Worm (Caenorhabditis elegans) whole organism, L4 larva: ENCODE data around the gene pcrg-1.

Experiments used
- F26F4.8 ChIP-seq: fragments of 200-800 bp; sonication (Bioruptor generic); conservative IDR thresholded peaks from 2 replicates; pipeline ENCODE4 v1.3.6; 2022; ENCODE audit warnings: missing genetic modification characterization, missing compliant biosample characterization
- F37D6.2 ChIP-seq: sonication (generic microtip); optimal IDR thresholded peaks from 2 replicates; lab custom pipeline; 2016; ENCODE audit warnings: mild to moderate bottlenecking, missing genetic modification characterization, missing compliant biosample characterization
- F49E8.2 ChIP-seq: sonication (generic microtip); optimal IDR thresholded peaks from 2 replicates; lab custom pipeline; 2016; ENCODE audit warnings: missing compliant biosample characterization, mild to moderate bottlenecking, missing genetic modification characterization, borderline replicate concordance
- T20F7.1 ChIP-seq: fragments of 200-800 bp; sonication (Bioruptor generic); optimal IDR thresholded peaks from 2 replicates; lab custom pipeline; 2018; ENCODE audit warnings: mild to moderate bottlenecking, missing genetic modification characterization, missing compliant biosample characterization
- Y105C5A.15 ChIP-seq: fragments of 200-800 bp; sonication (Bioruptor generic); IDR thresholded peaks from 2 replicates; pipeline ENCODE4 v1.3.6; 2022; ENCODE audit warnings: missing genetic modification characterization, missing compliant biosample characterization
- Y48G9A.11 ChIP-seq: fragments of 200-800 bp; sonication (Bioruptor generic); IDR thresholded peaks from 2 replicates; pipeline ENCODE4 v1.3.6; 2022; ENCODE audit warnings: missing genetic modification reagents, missing genetic modification characterization, missing compliant biosample characterization
- ZK546.5 ChIP-seq, 2 experiments: sonication (generic microtip); optimal IDR thresholded peaks; 2 replicates each; lab custom pipeline; 2017; ENCODE audit warnings: missing biosample characterization in 2 of 2, missing genetic modification characterization in 2 of 2
- ceh-20 ChIP-seq: fragments of 200-800 bp; sonication (Bioruptor generic); IDR thresholded peaks from 2 replicates; pipeline ENCODE4 v1.3.6; 2022; ENCODE audit warnings: missing genetic modification reagents, missing genetic modification characterization, missing compliant biosample characterization
- ceh-44 ChIP-seq: fragments of 200-800 bp; sonication (Bioruptor generic); IDR thresholded peaks from 2 replicates; pipeline ENCODE4 v1.3.6; 2022; ENCODE audit warnings: missing genetic modification reagents, missing genetic modification characterization, missing compliant biosample characterization
- ceh-62 ChIP-seq: sonication (generic microtip); optimal IDR thresholded peaks from 2 replicates; lab custom pipeline; 2017; ENCODE audit warnings: missing biosample characterization, missing genetic modification characterization
- ces-1 ChIP-seq: fragments of 150-350 bp; sonication (generic microtip); optimal IDR thresholded peaks from 4 replicates; lab custom pipeline; 2014; ENCODE audit warnings: missing biosample characterization, missing genetic modification reagents, missing genetic modification characterization
- cey-2 ChIP-seq: sonication (generic microtip); optimal IDR thresholded peaks from 3 replicates; lab custom pipeline; 2017; ENCODE audit warnings: missing genetic modification characterization, mild to moderate bottlenecking, missing compliant biosample characterization, antibody characterized with exemption, borderline replicate concordance; ENCODE audit not compliant: insufficient read depth
- daf-16 ChIP-seq, 3 experiments: sonication (generic microtip); optimal IDR thresholded peaks; 2 replicates each; lab custom pipeline; 2016 to 2017; ENCODE audit warnings: missing genetic modification characterization in 3 of 3, missing genetic modification reagents in 3 of 3, mild to moderate bottlenecking in 2 of 3, missing compliant biosample characterization in 2 of 3, missing biosample characterization in 1 of 3, moderate library complexity in 1 of 3
- daf-19 ChIP-seq: fragments of 200-800 bp; sonication (Bioruptor generic); conservative IDR thresholded peaks from 2 replicates; pipeline ENCODE4 v1.3.6; 2022; ENCODE audit warnings: missing genetic modification characterization, missing compliant biosample characterization
- dmd-9 ChIP-seq: fragments of 200-800 bp; sonication (Bioruptor generic); IDR thresholded peaks from 2 replicates; pipeline ENCODE4 v1.3.6; 2022; ENCODE audit warnings: missing genetic modification reagents, missing genetic modification characterization, missing compliant biosample characterization
- dpl-1 ChIP-seq: fragments of 150-350 bp; optimal IDR thresholded peaks from 2 replicates; lab custom pipeline; 2014; ENCODE audit warnings: missing biosample characterization, missing genetic modification reagents, missing genetic modification characterization
- egl-27 ChIP-seq: sonication (generic microtip); optimal IDR thresholded peaks from 3 replicates; lab custom pipeline; 2017; ENCODE audit warnings: missing biosample characterization, missing genetic modification reagents, missing genetic modification characterization
- egl-43 ChIP-seq: fragments of 200-800 bp; sonication (Bioruptor generic); IDR thresholded peaks from 2 replicates; pipeline ENCODE4 v1.3.6; 2022; ENCODE audit warnings: missing genetic modification reagents, missing genetic modification characterization, missing compliant biosample characterization
- fkh-10 ChIP-seq: fragments of 150-350 bp; optimal IDR thresholded peaks from 2 replicates; lab custom pipeline; 2014; ENCODE audit warnings: missing biosample characterization, missing genetic modification reagents, missing genetic modification characterization
- fos-1 ChIP-seq: fragments of 150-350 bp; optimal IDR thresholded peaks from 2 replicates; lab custom pipeline; 2014; ENCODE audit warnings: missing biosample characterization, missing genetic modification characterization
- hlh-11 ChIP-seq: fragments of 200-800 bp; sonication (Bioruptor generic); optimal IDR thresholded peaks from 2 replicates; lab custom pipeline; 2018; ENCODE audit warnings: mild to moderate bottlenecking, missing genetic modification characterization, missing compliant biosample characterization
- hmg-1.1 ChIP-seq: fragments of 200-800 bp; sonication (Bioruptor generic); IDR thresholded peaks from 2 replicates; pipeline ENCODE4 v1.3.6; 2022; ENCODE audit warnings: missing genetic modification reagents, missing genetic modification characterization, missing compliant biosample characterization
- lim-7 ChIP-seq: fragments of 200-800 bp; sonication (Bioruptor generic); IDR thresholded peaks from 2 replicates; pipeline ENCODE4 v1.3.6; 2022; ENCODE audit warnings: missing genetic modification characterization, missing compliant biosample characterization
- lin-1 ChIP-seq: fragments of 200-800 bp; sonication (Bioruptor generic); IDR thresholded peaks from 2 replicates; pipeline ENCODE4 v1.3.6; 2022; ENCODE audit warnings: missing genetic modification reagents, missing genetic modification characterization, missing compliant biosample characterization
- lin-15B ChIP-seq: fragments of 150-350 bp; sonication (generic microtip); optimal IDR thresholded peaks from 3 replicates; lab custom pipeline; 2014; ENCODE audit warnings: missing biosample characterization, missing genetic modification characterization
- lin-38 ChIP-seq: fragments of 200-800 bp; sonication (Bioruptor generic); IDR thresholded peaks from 2 replicates; pipeline ENCODE4 v1.3.6; 2022; ENCODE audit warnings: missing genetic modification reagents, missing genetic modification characterization, missing compliant biosample characterization
- lin-39 ChIP-seq: fragments of 150-350 bp; optimal IDR thresholded peaks from 2 replicates; lab custom pipeline; 2014; ENCODE audit warnings: missing biosample characterization, missing genetic modification reagents, missing genetic modification characterization
- lir-3 ChIP-seq: sonication (generic microtip); optimal IDR thresholded peaks from 2 replicates; lab custom pipeline; 2016; ENCODE audit warnings: mild to moderate bottlenecking, missing genetic modification characterization, missing compliant biosample characterization
- lsy-2 ChIP-seq, 2 experiments: fragments of 150-350 bp in 1 of 2; sonication (generic microtip) in 1 of 2; optimal IDR thresholded peaks; 2 replicates each; lab custom pipeline; 2014 to 2017; ENCODE audit warnings: missing biosample characterization in 2 of 2, missing genetic modification characterization in 2 of 2
- madf-5 ChIP-seq, 2 experiments: fragments of 200-800 bp; sonication (Bioruptor generic); IDR thresholded peaks; 2 replicates each; pipeline ENCODE4 v1.3.6; 2022; ENCODE audit warnings: missing compliant biosample characterization in 2 of 2, missing genetic modification characterization in 2 of 2
- madf-9 ChIP-seq: fragments of 200-800 bp; sonication (Bioruptor generic); conservative IDR thresholded peaks from 2 replicates; pipeline ENCODE4 v1.3.6; 2022; ENCODE audit warnings: missing genetic modification reagents, missing genetic modification characterization, missing compliant biosample characterization
- mdl-1 ChIP-seq, 2 experiments: fragments of 150-350 bp in 1 of 2; sonication (generic microtip) in 1 of 2; optimal IDR thresholded peaks; 2 replicates each; lab custom pipeline; 2014 to 2017; ENCODE audit warnings: missing biosample characterization in 2 of 2, missing genetic modification characterization in 2 of 2
- mep-1 ChIP-seq: fragments of 150-350 bp; sonication (generic microtip); optimal IDR thresholded peaks from 3 replicates; lab custom pipeline; 2014; ENCODE audit warnings: missing biosample characterization, missing genetic modification characterization
- nhr-102 ChIP-seq: sonication (generic microtip); optimal IDR thresholded peaks from 2 replicates; lab custom pipeline; 2016; ENCODE audit warnings: mild to moderate bottlenecking, missing genetic modification characterization, moderate library complexity, missing compliant biosample characterization
- nhr-111 ChIP-seq: fragments of 200-800 bp; sonication (Bioruptor generic); optimal IDR thresholded peaks from 2 replicates; lab custom pipeline; 2018; ENCODE audit warnings: mild to moderate bottlenecking, missing genetic modification characterization, missing compliant biosample characterization
- nhr-42 ChIP-seq: fragments of 200-800 bp; sonication (Bioruptor generic); IDR thresholded peaks from 2 replicates; pipeline ENCODE4 v1.3.6; 2022; ENCODE audit warnings: missing genetic modification characterization, missing compliant biosample characterization
- nhr-6 ChIP-seq: fragments of 150-350 bp; optimal IDR thresholded peaks from 2 replicates; lab custom pipeline; 2014; ENCODE audit warnings: missing biosample characterization, missing genetic modification characterization
- nhr-76 ChIP-seq: fragments of 150-350 bp; optimal IDR thresholded peaks from 2 replicates; lab custom pipeline; 2014; ENCODE audit warnings: missing biosample characterization, missing genetic modification characterization
- nhr-77 ChIP-seq: fragments of 150-350 bp; optimal IDR thresholded peaks from 2 replicates; lab custom pipeline; 2014; ENCODE audit warnings: missing biosample characterization, missing genetic modification characterization
- pha-4 ChIP-seq, 2 experiments: fragments of 150-350 bp in 1 of 2; fragments of 200-800 bp in 1 of 2; sonication (Bioruptor generic) in 1 of 2; IDR thresholded peaks in 1 of 2; optimal IDR thresholded peaks in 1 of 2; 2 replicates each; pipeline versions ENCODE4 v1.3.6 to Lab custom; 2014 to 2022; ENCODE audit warnings: missing genetic modification characterization in 2 of 2, missing genetic modification reagents in 2 of 2, missing biosample characterization in 1 of 2, missing compliant biosample characterization in 1 of 2
- php-3 ChIP-seq: fragments of 200-800 bp; sonication (Bioruptor generic); IDR thresholded peaks from 2 replicates; pipeline ENCODE4 v1.3.6; 2022; ENCODE audit warnings: missing genetic modification reagents, missing genetic modification characterization, missing compliant biosample characterization
- pqm-1 ChIP-seq: sonication (generic microtip); optimal IDR thresholded peaks from 2 replicates; lab custom pipeline; 2017; ENCODE audit warnings: missing biosample characterization, missing genetic modification characterization
- saeg-2 ChIP-seq: fragments of 200-800 bp; sonication (Bioruptor generic); IDR thresholded peaks from 2 replicates; pipeline ENCODE4 v1.3.6; 2022; ENCODE audit warnings: missing genetic modification reagents, missing genetic modification characterization, missing compliant biosample characterization
- set-16 ChIP-seq: fragments of 200-800 bp; sonication (Bioruptor generic); IDR thresholded peaks from 2 replicates; pipeline ENCODE4 v1.3.6; 2022; ENCODE audit warnings: missing genetic modification reagents, missing genetic modification characterization, missing compliant biosample characterization
- snpc-4 ChIP-seq: fragments of 150-350 bp; optimal IDR thresholded peaks from 2 replicates; lab custom pipeline; 2014; ENCODE audit warnings: missing biosample characterization, missing genetic modification characterization
- spr-3 ChIP-seq: fragments of 200-800 bp; sonication (Bioruptor generic); optimal IDR thresholded peaks from 2 replicates; lab custom pipeline; 2018; ENCODE audit warnings: mild to moderate bottlenecking, missing genetic modification characterization, missing compliant biosample characterization
- tag-97 ChIP-seq: fragments of 200-800 bp; sonication (Bioruptor generic); IDR thresholded peaks from 2 replicates; pipeline ENCODE4 v1.3.6; 2022; ENCODE audit warnings: missing genetic modification characterization, missing compliant biosample characterization
- unc-130 ChIP-seq: sonication (generic microtip); optimal IDR thresholded peaks from 2 replicates; lab custom pipeline; 2016; ENCODE audit warnings: missing genetic modification reagents, missing genetic modification characterization, missing compliant biosample characterization
- zfp-2 ChIP-seq: sonication (generic microtip); optimal IDR thresholded peaks from 2 replicates; lab custom pipeline; 2016; ENCODE audit warnings: mild to moderate bottlenecking, missing genetic modification characterization, missing compliant biosample characterization
- zip-11 ChIP-seq: fragments of 200-800 bp; sonication (Bioruptor generic); IDR thresholded peaks from 2 replicates; pipeline ENCODE4 v1.3.6; 2022; ENCODE audit warnings: missing genetic modification characterization, missing compliant biosample characterization
- zip-2 ChIP-seq: fragments of 150-350 bp; optimal IDR thresholded peaks from 2 replicates; lab custom pipeline; 2014; ENCODE audit warnings: missing biosample characterization, missing genetic modification characterization

pcrg-1 gene

DNA sequence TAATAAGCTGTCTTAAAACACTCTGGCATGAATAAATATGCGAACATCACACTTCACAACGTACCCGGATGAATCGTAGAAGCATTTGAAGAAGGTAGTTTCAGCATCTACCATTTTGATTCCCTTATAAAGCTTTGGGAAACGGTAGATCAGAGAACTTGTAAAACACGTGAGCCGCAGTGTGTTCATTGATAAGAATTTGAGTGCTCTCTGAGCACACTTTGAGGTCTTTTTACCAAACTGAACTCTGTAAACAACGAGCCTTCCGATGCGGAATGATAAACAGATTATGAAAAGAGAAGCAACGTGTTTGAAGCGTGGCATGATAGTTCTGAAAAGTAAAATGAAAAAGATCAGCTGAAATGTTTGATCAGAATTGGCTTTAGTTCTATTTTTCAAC lies 37.9 kb downstream of the pcrg-1 start, which contains the start of gene aqp-1 (continued):
- TF ChIP-seq ZK546.5 (tag; optimal IDR thresholded peaks at IDR 0.05; lab: Kevin White, UChicago) (no peak), egl-43 (GFP tag; lab: Robert Waterston, UW) (no peak), daf-19 (GFP tag; lab: Robert Waterston, UW) (no peak), set-16 (no peak), tag-97 (GFP tag; lab: Robert Waterston, UW) (no peak), lir-3 (tag; lab: Kevin White, UChicago) (no peak), cey-2 (tag; lab: Kevin White, UChicago) (no peak), spr-3 (GFP tag; lab: Kevin White, UChicago) (no peak), lin-38 (GFP tag; lab: Robert Waterston, UW) (no peak), nhr-77 (peak; percentile 45), T20F7.1 (GFP tag; lab: Kevin White, UChicago) (no peak), nhr-76 (tag; lab: Kevin White, UChicago) (no peak), egl-27 (tag; lab: Kevin White, UChicago) (no peak), zfp-2 (tag; lab: Kevin White, UChicago) (no peak), php-3 (GFP tag; lab: Robert Waterston, UW) (no peak), nhr-6 (tag; lab: Kevin White, UChicago) (no peak), zip-2 (tag; lab: Kevin White, UChicago) (no peak), lin-1 (GFP tag; lab: Robert Waterston, UW) (no peak), pha-4 (GFP tag; IDR thresholded peaks at IDR 0.05; lab: Robert Waterston, UW) (no peak), pha-4 (tag; optimal IDR thresholded peaks at IDR 0.05; lab: Kevin White, UChicago) (peak; percentile 6), ceh-20 (GFP tag; lab: Robert Waterston, UW) (no peak), F49E8.2 (no peak), hmg-1.1 (GFP tag; lab: Robert Waterston, UW) (no peak), lim-7 (GFP tag; lab: Robert Waterston, UW) (no peak), dmd-9 (GFP tag; lab: Robert Waterston, UW) (no peak), daf-16 (GFP tag; optimal IDR thresholded peaks at IDR 0.05; lab: Kevin White, UChicago) (peak in 1 of 2 experiments; percentile 67), daf-16 (tag; optimal IDR thresholded peaks at IDR 0.05; lab: Kevin White, UChicago) (peak; percentile 99), lin-15B (tag; lab: Kevin White, UChicago) (no peak), F37D6.2 (tag; lab: Kevin White, UChicago) (no peak), fkh-10 (GFP tag; lab: Kevin White, UChicago) (no peak), pqm-1 (peak; percentile 47), hlh-11 (peak; percentile 81), madf-5 (GFP tag; IDR thresholded peaks at IDR 0.05; lab: Robert Waterston, UW) (no peak), nhr-111 (no peak), F26F4.8 (no peak), Y105C5A.15 (no peak), Y48G9A.11 (GFP tag; lab: Robert Waterston, UW) (no peak), lsy-2 (tag; optimal IDR thresholded peaks at IDR 0.05; lab: Kevin White, UChicago) (peak; percentile 19), nhr-102 (tag; lab: Kevin White, UChicago) (no peak), unc-130 (GFP tag; lab: Kevin White, UChicago) (no peak), ceh-62 (no peak), snpc-4 (tag; lab: Kevin White, UChicago) (no peak), nhr-42 (0 out of 2 replicates have a peak, but pooled peaks have one; percentile 19), mep-1 (no peak), lin-39 (tag; lab: Kevin White, UChicago) (no peak), saeg-2 (GFP tag; lab: Robert Waterston, UW) (no peak), dpl-1 (GFP tag; lab: Kevin White, UChicago) (no peak), ceh-44 (no peak), ces-1 (GFP tag; lab: Kevin White, UChicago) (no peak), zip-11 (GFP tag; lab: Robert Waterston, UW) (no peak), mdl-1 (tag; optimal IDR thresholded peaks at IDR 0.05; lab: Kevin White, UChicago) (peak in 1 of 2 experiments; percentile 34), madf-9 (GFP tag; lab: Robert Waterston, UW) (no peak), fos-1 (tag; lab: Kevin White, UChicago) (no peak)
